Fruit fly (Drosophila melanogaster): ENCODE measurements around the gene Pmvk.

Gene Pmvk

DNA sequence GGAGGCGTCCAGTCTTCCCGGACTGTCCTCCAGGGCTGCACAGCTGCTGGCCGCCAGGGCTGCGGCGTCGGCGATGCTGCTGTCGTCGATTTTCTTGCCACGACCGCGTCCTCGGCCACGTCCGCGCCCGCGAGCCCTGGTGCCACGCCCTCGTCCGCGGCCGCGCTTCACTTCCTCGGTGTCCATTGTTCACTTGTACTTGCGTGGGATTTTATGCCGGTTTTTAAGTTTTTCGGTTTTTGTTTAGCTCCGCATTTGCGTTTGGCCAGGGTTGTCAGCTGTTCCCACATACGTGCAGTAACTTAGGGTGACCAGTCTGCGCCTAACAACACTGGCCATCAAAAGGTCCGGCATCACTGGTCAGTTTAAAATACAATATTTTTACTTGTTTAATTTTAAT is 2.0 kb upstream of the Pmvk start, which contains the start of gene Hakai (continued):
- peak; percentile 0 for TF ChIP-seq dmrt11E (tag; optimal IDR thresholded peaks at IDR 0.05)
- TF ChIP-seq run (tag; optimal IDR thresholded peaks at IDR 0.05): no peak
- TF ChIP-seq Dfd (GFP tag; optimal IDR thresholded peaks at IDR 0.05): peak in 1 of 2 experiments; percentile 12
- no peak for TF ChIP-seq CG15479 (GFP tag; optimal IDR thresholded peaks at IDR 0.05)
- TF ChIP-seq NfI (GFP tag; optimal IDR thresholded peaks at IDR 0.05): peak; percentile 2
- TF ChIP-seq CG2199 (GFP tag; IDR thresholded peaks at IDR 0.05): 0 out of 3 replicates have a peak, but pooled peaks have one; percentile 67
- 0 out of 2 replicates have a peak, but pooled peaks have one; percentile 33 for TF ChIP-seq bbx (GFP tag; IDR thresholded peaks at IDR 0.05; ENCODE audit: partially characterized antibody)
- no peak for TF ChIP-seq Doc2 (GFP tag; IDR thresholded peaks at IDR 0.05)
- peak; percentile 24 for TF ChIP-seq Fer2 (tag; optimal IDR thresholded peaks at IDR 0.05)
- peak; percentile 28 for TF ChIP-seq CG17385 (GFP tag; optimal IDR thresholded peaks at IDR 0.05)
- no peak for TF ChIP-seq yki (optimal IDR thresholded peaks at IDR 0.05)
- peak in 1 of 2 experiments; percentile 12 for TF ChIP-seq bsh (GFP tag; optimal IDR thresholded peaks at IDR 0.05)
- TF ChIP-seq vfl (GFP tag; optimal IDR thresholded peaks at IDR 0.05): peak; percentile 25
- TF ChIP-seq CG6813 (GFP tag; optimal IDR thresholded peaks at IDR 0.05): peak; percentile 35
- peak; percentile 86 for TF ChIP-seq mam (GFP tag; optimal IDR thresholded peaks at IDR 0.05)
- TF ChIP-seq sna (GFP tag; IDR thresholded peaks at IDR 0.05; ENCODE audit: partially characterized antibody): peak; percentile 55; the same call in 1 of the 2 replicates
- peak; percentile 13 for TF ChIP-seq CG12391 (tag; optimal IDR thresholded peaks at IDR 0.05)
- peak; percentile 35; the same call in 1 of the 2 replicates for TF ChIP-seq CG10366 (GFP tag; IDR thresholded peaks at IDR 0.05)
- peak; percentile 42 for TF ChIP-seq CG10147 (GFP tag; optimal IDR thresholded peaks at IDR 0.05)
- peak; percentile 64 for TF ChIP-seq Dad (GFP tag; optimal IDR thresholded peaks at IDR 0.05)
- peak; percentile 77 for TF ChIP-seq repo (GFP tag; optimal IDR thresholded peaks at IDR 0.05)
- TF ChIP-seq Drgx (GFP tag; IDR thresholded peaks at IDR 0.05): peak; percentile 65
- TF ChIP-seq CG7271 (tag; optimal IDR thresholded peaks at IDR 0.05): peak; percentile 42
- TF ChIP-seq CG8944 (GFP tag; optimal IDR thresholded peaks at IDR 0.05): peak; percentile 56
- TF ChIP-seq CG17802 (tag; optimal IDR thresholded peaks at IDR 0.05): no peak
- no peak for TF ChIP-seq Ravus (GFP tag; IDR thresholded peaks at IDR 0.05)
- peak; percentile 70 for TF ChIP-seq pnt (GFP tag; optimal IDR thresholded peaks at IDR 0.05)
- TF ChIP-seq B-H1 (GFP tag; IDR thresholded peaks at IDR 0.05): no peak
- peak; percentile 81 for TF ChIP-seq pzg (GFP tag; optimal IDR thresholded peaks at IDR 0.05)
- peak; percentile 58; the same call in 1 of the 2 replicates for TF ChIP-seq CG14441 (GFP tag; IDR thresholded peaks at IDR 0.05)
- peak; percentile 62 for TF ChIP-seq NK7.1 (GFP tag; optimal IDR thresholded peaks at IDR 0.05)
- TF ChIP-seq Hmx (GFP tag; optimal IDR thresholded peaks at IDR 0.05): no peak
- TF ChIP-seq CG12155 (GFP tag; optimal IDR thresholded peaks at IDR 0.05): peak; percentile 51
- TF ChIP-seq Ets97D (GFP tag; optimal IDR thresholded peaks at IDR 0.05): peak; percentile 73
- TF ChIP-seq CG11695 (GFP tag; IDR thresholded peaks at IDR 0.05): no peak
- peak; percentile 48 for TF ChIP-seq slou (GFP tag; optimal IDR thresholded peaks at IDR 0.05)
- no peak for TF ChIP-seq CG6683 (GFP tag; optimal IDR thresholded peaks at IDR 0.05)
- no peak for TF ChIP-seq insv (GFP tag; optimal IDR thresholded peaks at IDR 0.05)
- no peak for TF ChIP-seq CG33557 (GFP tag; optimal IDR thresholded peaks at IDR 0.05)
- TF ChIP-seq inv (GFP tag; IDR thresholded peaks at IDR 0.05; ENCODE audit: partially characterized antibody): 0 out of 2 replicates have a peak, but pooled peaks have one; percentile 28
- TF ChIP-seq slbo (GFP tag; IDR thresholded peaks at IDR 0.05): peak; percentile 86
- peak; percentile 35 for TF ChIP-seq emc (GFP tag; optimal IDR thresholded peaks at IDR 0.05)
- TF ChIP-seq zf30C (GFP tag; optimal IDR thresholded peaks at IDR 0.05): no peak
- TF ChIP-seq Deaf1 (tag; optimal IDR thresholded peaks at IDR 0.05): no peak
- peak; percentile 1 for TF ChIP-seq Elba2 (GFP tag; optimal IDR thresholded peaks at IDR 0.05)
- peak; percentile 48 for TF ChIP-seq Dref (GFP tag; IDR thresholded peaks at IDR 0.05)
- peak; percentile 51 for TF ChIP-seq Bgb (GFP tag; IDR thresholded peaks at IDR 0.05; ENCODE audit: partially characterized antibody)
- no peak for TF ChIP-seq C15 (GFP tag; IDR thresholded peaks at IDR 0.05)
- peak; percentile 47; the same call in 1 of the 3 replicates for TF ChIP-seq CG11093 (GFP tag; IDR thresholded peaks at IDR 0.05)
- TF ChIP-seq ssp (GFP tag; IDR thresholded peaks at IDR 0.05): peak; percentile 57
- peak; percentile 54 for TF ChIP-seq unc-4 (GFP tag; IDR thresholded peaks at IDR 0.05; ENCODE audit: partially characterized antibody)

Data from whole organism, embryonic.